Worm (Caenorhabditis elegans) whole organism, L1 larva: Measurements from ENCODE around the gene mpz-1.

Experiments used
- F16B12.6 ChIP-seq: fragments of 150-350 bp; optimal IDR thresholded peaks from 2 replicates; lab custom pipeline; 2014; ENCODE audit warnings: missing biosample characterization, missing genetic modification characterization
- alr-1 ChIP-seq: fragments of 200-800 bp; sonication (Bioruptor generic); optimal IDR thresholded peaks from 2 replicates; lab custom pipeline; 2018; ENCODE audit warnings: borderline replicate concordance, mild to moderate bottlenecking, missing genetic modification characterization, missing compliant biosample characterization
- aly-2 ChIP-seq: fragments of 150-350 bp; optimal IDR thresholded peaks from 2 replicates; lab custom pipeline; 2014; ENCODE audit warnings: missing biosample characterization, missing genetic modification characterization
- ceh-63 ChIP-seq: fragments of 200-800 bp; sonication (Bioruptor generic); optimal IDR thresholded peaks from 2 replicates; lab custom pipeline; 2018; ENCODE audit warnings: mild to moderate bottlenecking, missing genetic modification characterization, missing compliant biosample characterization
- ceh-82 ChIP-seq, 3 experiments: fragments of 150-350 bp in 1 of 3; sonication (generic microtip) in 2 of 3; optimal IDR thresholded peaks; 2 replicates each; lab custom pipeline; 2014 to 2017; ENCODE audit warnings: missing biosample characterization in 3 of 3, missing genetic modification characterization in 3 of 3
- ceh-88 ChIP-seq: fragments of 200-800 bp; sonication (Bioruptor generic); IDR thresholded peaks from 2 replicates; pipeline ENCODE4 v1.3.6; 2022; ENCODE audit warnings: missing genetic modification characterization, missing compliant biosample characterization
- ceh-90 ChIP-seq: sonication (generic microtip); optimal IDR thresholded peaks from 2 replicates; lab custom pipeline; 2016; ENCODE audit warnings: missing genetic modification characterization, missing compliant biosample characterization
- dpl-1 ChIP-seq, 3 experiments: fragments of 150-350 bp in 2 of 3; sonication (generic microtip) in 1 of 3; optimal IDR thresholded peaks; 2 replicates each; lab custom pipeline; 2014 to 2017; ENCODE audit warnings: missing biosample characterization in 3 of 3, missing genetic modification characterization in 3 of 3, missing genetic modification reagents in 3 of 3
- efl-1 ChIP-seq, 4 experiments: fragments of 150-350 bp; optimal IDR thresholded peaks in 3 of 4; peaks in 1 of 4; 1 replicate in 1 of 4; 2 replicates in 3 of 4; lab custom pipeline; 2014; ENCODE audit warnings: missing biosample characterization in 2 of 4, missing genetic modification characterization in 2 of 4, missing genetic modification reagents in 2 of 4
- egl-27 ChIP-seq, 2 experiments: fragments of 150-350 bp in 1 of 2; sonication (generic microtip); optimal IDR thresholded peaks; 3 replicates each; lab custom pipeline; 2017 to 2018; ENCODE audit warnings: missing biosample characterization in 2 of 2, missing genetic modification characterization in 2 of 2, missing genetic modification reagents in 2 of 2
- elt-2 ChIP-seq: sonication (generic microtip); optimal IDR thresholded peaks from 2 replicates; lab custom pipeline; 2016; ENCODE audit warnings: missing genetic modification characterization, mild to moderate bottlenecking, inconsistent platforms, missing compliant biosample characterization, missing genetic modification reagents
- ets-5 ChIP-seq: fragments of 200-800 bp; sonication (Bioruptor generic); IDR thresholded peaks from 2 replicates; pipeline ENCODE4 v1.3.6; 2022; ENCODE audit warnings: missing genetic modification characterization, missing compliant biosample characterization
- grh-1 ChIP-seq: fragments of 200-800 bp; sonication (Bioruptor generic); IDR thresholded peaks from 2 replicates; pipeline ENCODE4 v1.3.6; 2022; ENCODE audit warnings: missing genetic modification reagents, missing genetic modification characterization, missing compliant biosample characterization
- hlh-17 ChIP-seq: fragments of 200-800 bp; sonication (Bioruptor generic); optimal IDR thresholded peaks from 2 replicates; lab custom pipeline; 2018; ENCODE audit warnings: missing genetic modification characterization, mild to moderate bottlenecking, missing compliant biosample characterization, moderate library complexity, borderline replicate concordance
- hlh-4 ChIP-seq: sonication (generic microtip); optimal IDR thresholded peaks from 2 replicates; lab custom pipeline; 2016; ENCODE audit warnings: mild to moderate bottlenecking, missing genetic modification characterization, missing compliant biosample characterization
- irx-1 ChIP-seq: sonication (generic microtip); optimal IDR thresholded peaks from 2 replicates; lab custom pipeline; 2016; ENCODE audit warnings: missing genetic modification characterization, missing compliant biosample characterization
- isw-1 ChIP-seq: fragments of 200-800 bp; sonication (Bioruptor generic); IDR thresholded peaks from 2 replicates; pipeline ENCODE4 v1.3.6; 2022; ENCODE audit warnings: missing genetic modification characterization, missing compliant biosample characterization
- jun-1 ChIP-seq: fragments of 150-350 bp; optimal IDR thresholded peaks from 2 replicates; lab custom pipeline; 2014; ENCODE audit warnings: missing biosample characterization, missing genetic modification reagents, missing genetic modification characterization
- lin-13 ChIP-seq: fragments of 150-350 bp; optimal IDR thresholded peaks from 2 replicates; lab custom pipeline; 2014; ENCODE audit warnings: missing biosample characterization, missing genetic modification reagents, missing genetic modification characterization
- lin-15B ChIP-seq: fragments of 150-350 bp; sonication (generic microtip); optimal IDR thresholded peaks from 3 replicates; lab custom pipeline; 2014; ENCODE audit warnings: missing biosample characterization, missing genetic modification characterization
- lsy-2 ChIP-seq, 2 experiments: fragments of 150-350 bp; optimal IDR thresholded peaks; 2 replicates each; lab custom pipeline; 2014; ENCODE audit warnings: missing biosample characterization in 2 of 2, missing genetic modification characterization in 2 of 2
- mab-9 ChIP-seq: fragments of 200-800 bp; sonication (Bioruptor generic); IDR thresholded peaks from 2 replicates; pipeline ENCODE4 v1.3.6; 2022; ENCODE audit warnings: missing genetic modification reagents, missing genetic modification characterization, missing compliant biosample characterization
- mdl-1 ChIP-seq, 2 experiments: fragments of 150-350 bp; optimal IDR thresholded peaks; 2 replicates each; lab custom pipeline; 2014 to 2017; ENCODE audit warnings: missing biosample characterization in 2 of 2, missing genetic modification characterization in 2 of 2, inconsistent platforms in 1 of 2
- nhr-12 ChIP-seq: sonication (generic microtip); optimal IDR thresholded peaks from 2 replicates; lab custom pipeline; 2017; ENCODE audit warnings: missing biosample characterization, missing genetic modification characterization
- nhr-19 ChIP-seq: fragments of 200-800 bp; sonication (Bioruptor generic); conservative IDR thresholded peaks from 2 replicates; pipeline ENCODE4 v1.3.6; 2022; ENCODE audit warnings: missing genetic modification characterization, missing compliant biosample characterization
- nhr-20 ChIP-seq: sonication (generic microtip); optimal IDR thresholded peaks from 2 replicates; lab custom pipeline; 2016; ENCODE audit warnings: mild to moderate bottlenecking, missing genetic modification characterization, missing compliant biosample characterization
- nhr-237 ChIP-seq: fragments of 150-350 bp; optimal IDR thresholded peaks from 2 replicates; lab custom pipeline; 2014; ENCODE audit warnings: missing biosample characterization, missing genetic modification characterization
- nhr-28 ChIP-seq: fragments of 150-350 bp; optimal IDR thresholded peaks from 2 replicates; lab custom pipeline; 2014; ENCODE audit warnings: missing biosample characterization, missing genetic modification characterization
- nhr-47 ChIP-seq: sonication (generic microtip); optimal IDR thresholded peaks from 2 replicates; lab custom pipeline; 2016; ENCODE audit warnings: mild to moderate bottlenecking, missing genetic modification characterization, moderate library complexity, missing compliant biosample characterization
- nhr-71 ChIP-seq: sonication (generic microtip); optimal IDR thresholded peaks from 2 replicates; lab custom pipeline; 2016; ENCODE audit warnings: mild to moderate bottlenecking, missing genetic modification characterization, moderate library complexity, missing compliant biosample characterization
- nhr-76 ChIP-seq: sonication (generic microtip); optimal IDR thresholded peaks from 2 replicates; lab custom pipeline; 2017; ENCODE audit warnings: missing biosample characterization, missing genetic modification characterization
- nhr-85 ChIP-seq: sonication (generic microtip); peaks from one replicate; lab custom pipeline; 2016; ENCODE audit warnings: missing genetic modification characterization, inconsistent platforms, missing compliant biosample characterization
- nhr-90 ChIP-seq: sonication (generic microtip); optimal IDR thresholded peaks from 2 replicates; lab custom pipeline; 2016; ENCODE audit warnings: mild to moderate bottlenecking, missing genetic modification characterization, missing compliant biosample characterization; ENCODE audit not compliant: poor library complexity
- pag-3 ChIP-seq: sonication (generic microtip); optimal IDR thresholded peaks from 2 replicates; lab custom pipeline; 2017; ENCODE audit warnings: missing genetic modification characterization, mild to moderate bottlenecking, missing compliant biosample characterization, antibody characterized with exemption, borderline replicate concordance; ENCODE audit not compliant: insufficient read depth
- pax-3 ChIP-seq: fragments of 200-800 bp; sonication (Bioruptor generic); optimal IDR thresholded peaks from 2 replicates; lab custom pipeline; 2018; ENCODE audit warnings: mild to moderate bottlenecking, missing genetic modification characterization, moderate library complexity, missing compliant biosample characterization
- rnt-1 ChIP-seq: sonication (generic microtip); optimal IDR thresholded peaks from 2 replicates; lab custom pipeline; 2016; ENCODE audit warnings: mild to moderate bottlenecking, missing genetic modification characterization, moderate library complexity, missing compliant biosample characterization
- skn-1 ChIP-seq: fragments of 150-350 bp; optimal IDR thresholded peaks from 2 replicates; lab custom pipeline; 2014; ENCODE audit warnings: missing biosample characterization, missing genetic modification characterization
- snpc-4 ChIP-seq: fragments of 150-350 bp; optimal IDR thresholded peaks from 2 replicates; lab custom pipeline; 2014; ENCODE audit warnings: missing biosample characterization, missing genetic modification characterization
- snu-23 ChIP-seq: sonication (generic microtip); optimal IDR thresholded peaks from 2 replicates; lab custom pipeline; 2016; ENCODE audit warnings: missing genetic modification characterization, missing compliant biosample characterization
- swsn-7 ChIP-seq: sonication (generic microtip); optimal IDR thresholded peaks from 2 replicates; lab custom pipeline; 2016; ENCODE audit warnings: missing genetic modification characterization, missing compliant biosample characterization
- tbx-2 ChIP-seq: sonication (generic microtip); optimal IDR thresholded peaks from 2 replicates; lab custom pipeline; 2016; ENCODE audit warnings: missing genetic modification characterization, missing compliant biosample characterization
- tlp-1 ChIP-seq: fragments of 150-350 bp; optimal IDR thresholded peaks from 2 replicates; lab custom pipeline; 2014; ENCODE audit warnings: missing biosample characterization, missing genetic modification characterization
- unc-86 ChIP-seq: sonication (generic microtip); optimal IDR thresholded peaks from 2 replicates; lab custom pipeline; 2016; ENCODE audit warnings: missing genetic modification characterization, missing compliant biosample characterization
- vab-15 ChIP-seq: sonication (generic microtip); optimal IDR thresholded peaks from 2 replicates; lab custom pipeline; 2017; ENCODE audit warnings: missing genotype, mild to moderate bottlenecking, missing genetic modification characterization, missing compliant biosample characterization

The mpz-1 gene

DNA sequence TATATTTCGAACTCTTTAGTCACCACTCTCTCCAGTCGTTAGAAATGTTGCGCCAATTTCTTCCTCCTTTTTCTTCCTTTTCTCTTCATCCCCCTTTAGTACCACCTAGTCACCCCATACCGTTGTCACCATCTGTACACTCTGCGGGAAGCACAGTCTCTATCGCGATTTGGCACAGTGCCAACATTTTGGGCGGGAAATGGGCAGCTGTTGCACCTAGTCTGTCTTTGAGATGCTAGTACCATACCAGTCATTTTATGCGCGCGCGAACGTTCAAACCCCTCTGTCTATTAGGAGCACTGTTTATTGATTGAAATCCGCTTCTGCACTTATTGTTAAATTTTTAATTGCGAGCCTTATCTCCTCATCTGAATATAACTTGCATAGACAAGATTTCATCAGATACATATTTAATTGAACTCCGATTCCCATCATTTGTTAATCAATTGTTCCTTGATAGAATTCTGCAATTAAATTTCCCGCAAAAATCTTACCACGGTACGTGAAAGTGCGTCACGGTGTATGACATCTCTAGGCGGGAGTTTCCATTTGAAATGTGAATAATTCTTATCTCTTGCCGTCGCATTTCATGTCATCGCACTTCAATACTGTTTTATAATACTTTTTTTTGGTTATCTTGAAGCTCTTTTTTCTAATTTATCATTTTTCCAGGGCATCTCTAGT, 7.0 kb upstream of the mpz-1 start, which contains the start of gene cdl-1 (continued):
- TF ChIP-seq efl-1 (optimal IDR thresholded peaks at IDR 0.05; lab: Kevin White, UChicago) (peak; percentile 86 to 96), efl-1 (GFP tag; optimal IDR thresholded peaks at IDR 0.05 in 1 of 2; lab: Kevin White, UChicago) (peak; percentile 96 to 100), unc-86 (tag; lab: Kevin White, UChicago) (no peak), tbx-2 (tag; lab: Kevin White, UChicago) (peak; percentile 58), nhr-90 (tag; lab: Kevin White, UChicago) (peak; percentile 61), lin-13 (GFP tag; lab: Kevin White, UChicago) (no peak), ceh-63 (GFP tag; lab: Kevin White, UChicago) (no peak), grh-1 (no peak), rnt-1 (tag; lab: Kevin White, UChicago) (peak; percentile 71), nhr-47 (tag; lab: Kevin White, UChicago) (peak; percentile 66), nhr-237 (no peak), nhr-19 (peak; percentile 67)
- TF ChIP-seq, all 84 proteins: peak for 40

DNA sequence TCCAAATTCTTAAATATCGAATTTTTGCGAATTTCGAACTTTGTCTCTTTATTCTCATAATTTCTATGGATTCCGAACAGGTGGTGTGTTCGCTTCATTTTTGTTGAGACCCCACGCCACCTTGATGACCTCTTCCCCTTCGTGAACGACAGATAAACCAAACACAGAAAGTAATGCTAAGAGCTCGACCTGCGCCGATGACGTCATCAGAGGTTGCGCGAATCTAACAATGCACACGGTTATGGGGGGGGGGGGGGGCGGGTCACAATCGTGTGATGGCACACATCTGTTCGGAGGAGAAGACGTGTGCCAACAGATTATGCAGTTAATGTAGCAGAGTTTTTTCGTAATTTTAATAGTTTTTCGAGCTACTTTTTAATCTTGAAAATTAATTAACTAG, 6.3 kb upstream of the mpz-1 start:
- TF ChIP-seq vab-15 (no peak), efl-1 (optimal IDR thresholded peaks at IDR 0.05; lab: Kevin White, UChicago) (no peak), efl-1 (GFP tag; optimal IDR thresholded peaks at IDR 0.05 in 1 of 2; lab: Kevin White, UChicago) (peak in 1 of 2 experiments; percentile 41)
- TF ChIP-seq, all 84 proteins: peak for 1

DNA sequence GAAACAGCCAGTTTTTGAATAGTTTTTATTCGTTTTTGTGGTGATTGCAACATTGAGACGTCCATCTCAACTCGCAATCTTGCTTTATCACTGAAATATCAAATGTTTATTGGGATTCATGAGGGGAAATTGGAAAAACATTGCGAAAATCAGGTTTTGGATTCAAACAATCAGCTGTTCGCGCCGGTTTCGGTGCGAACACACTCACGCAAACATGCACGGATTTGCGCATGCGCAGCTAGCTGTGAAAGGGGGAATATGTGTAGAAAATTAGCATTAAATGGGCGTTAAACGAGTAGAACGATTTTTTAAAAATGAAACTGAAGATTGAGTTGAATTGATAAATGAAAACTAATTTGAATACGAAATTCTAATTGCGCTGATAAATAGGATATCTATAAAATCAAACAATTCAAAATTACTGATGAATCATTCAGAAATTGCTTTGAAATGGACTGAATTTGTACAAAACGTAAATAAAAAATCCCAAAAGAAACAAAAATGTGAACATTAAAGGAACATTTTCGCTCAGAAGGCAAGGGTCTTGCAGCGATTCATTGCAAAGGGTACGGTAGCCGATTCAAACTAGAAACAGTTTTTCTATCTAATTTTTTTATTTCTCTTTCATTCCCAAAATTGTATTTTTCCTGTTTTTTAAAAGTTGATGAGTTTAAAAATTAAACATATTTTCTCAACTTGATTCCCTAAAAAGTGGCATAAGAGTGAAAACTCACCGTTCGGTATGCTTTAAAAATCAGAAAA, 5.5 kb upstream of the mpz-1 start, which contains the start of gene ect-2:
ect-2 (minus strand) TSS at position 762 of the 762 bp plus-strand sequence.
- no peak for TF ChIP-seq ceh-90
- no peak for TF ChIP-seq mab-9
- no peak for TF ChIP-seq isw-1 (GFP tag; lab: Robert Waterston, UW)
- no peak for TF ChIP-seq pag-3 (tag; lab: Kevin White, UChicago)
- no peak for TF ChIP-seq egl-27 (tag; optimal IDR thresholded peaks at IDR 0.05; lab: Kevin White, UChicago)
- peak; percentile 29 for TF ChIP-seq snu-23
- no peak for TF ChIP-seq hlh-17
- TF ChIP-seq ets-5 (GFP tag; lab: Robert Waterston, UW) = no peak
- no peak for TF ChIP-seq lin-13 (GFP tag; lab: Kevin White, UChicago)
- no peak for TF ChIP-seq nhr-85 (tag; lab: Kevin White, UChicago)
- TF ChIP-seq hlh-4 (tag; lab: Kevin White, UChicago) = no peak
- no peak for TF ChIP-seq tlp-1
- no peak for TF ChIP-seq lin-15B
- peak; percentile 4 to 58 for TF ChIP-seq lsy-2 (tag; optimal IDR thresholded peaks at IDR 0.05; lab: Kevin White, UChicago)
- TF ChIP-seq ceh-82 (tag; optimal IDR thresholded peaks at IDR 0.05; lab: Kevin White, UChicago) = no peak
- peak; percentile 81 to 90 (median 86) for TF ChIP-seq dpl-1 (GFP tag; optimal IDR thresholded peaks at IDR 0.05; lab: Kevin White, UChicago)
- TF ChIP-seq nhr-20 (tag; lab: Kevin White, UChicago) = no peak
- no peak for TF ChIP-seq nhr-12
- TF ChIP-seq nhr-28 (tag; lab: Kevin White, UChicago) = no peak
- peak; percentile 82 for TF ChIP-seq F16B12.6 (tag; lab: Kevin White, UChicago)
- no peak for TF ChIP-seq ceh-88
- no peak for TF ChIP-seq alr-1
- no peak for TF ChIP-seq jun-1 (tag; lab: Kevin White, UChicago)
- peak; percentile 9 for TF ChIP-seq skn-1 (tag; lab: Kevin White, UChicago)
- no peak for TF ChIP-seq aly-2 (tag; lab: Kevin White, UChicago)
- no peak for TF ChIP-seq elt-2 (tag; lab: Kevin White, UChicago)
- no peak for TF ChIP-seq snpc-4 (tag; lab: Kevin White, UChicago)
- TF ChIP-seq swsn-7 (tag; lab: Kevin White, UChicago) = no peak
- TF ChIP-seq mdl-1 (tag; optimal IDR thresholded peaks at IDR 0.05; lab: Kevin White, UChicago) = no peak
- TF ChIP-seq nhr-71 (tag; lab: Kevin White, UChicago) = peak; percentile 21
- TF ChIP-seq nhr-76 (tag; lab: Kevin White, UChicago) = no peak
- TF ChIP-seq tbx-2 (tag; lab: Kevin White, UChicago) = no peak
- no peak for TF ChIP-seq irx-1 (tag; lab: Kevin White, UChicago)
- TF ChIP-seq pax-3 (tag; lab: Kevin White, UChicago) = no peak
- peak; percentile 86 to 88 for TF ChIP-seq efl-1 (optimal IDR thresholded peaks at IDR 0.05; lab: Kevin White, UChicago)
- TF ChIP-seq efl-1 (GFP tag; optimal IDR thresholded peaks at IDR 0.05 in 1 of 2; lab: Kevin White, UChicago) = peak; percentile 87 to 99
